Fruit fly (Drosophila melanogaster) whole organism, prepupa: Measurements from ENCODE around the gene Kua.

Experiments
- Blimp-1 ChIP-seq: fragments of 200-800 bp; sonication (Bioruptor generic); optimal IDR thresholded peaks from 3 replicates; lab custom pipeline; 2017; ENCODE audit warnings: missing biosample characterization, missing genetic modification characterization, mild to moderate bottlenecking, moderate library complexity, missing genetic modification reagents
- CG10631 ChIP-seq: fragments of 200-800 bp; sonication (Bioruptor generic); optimal IDR thresholded peaks from 2 replicates; lab custom pipeline; 2016; ENCODE audit warnings: missing biosample characterization, missing genetic modification characterization
- CG10669 ChIP-seq: fragments of 200-800 bp; sonication (Bioruptor generic); optimal IDR thresholded peaks from 3 replicates; lab custom pipeline; 2018; ENCODE audit warnings: missing biosample characterization, mild to moderate bottlenecking, missing genetic modification characterization, moderate library complexity
- CG11294 ChIP-seq: fragments of 200-800 bp; sonication (Bioruptor generic); IDR thresholded peaks from 2 replicates; pipeline ENCODE4 v1.3.6; 2022; ENCODE audit warnings: missing biosample characterization, missing genetic modification characterization
- CG11902 ChIP-seq: fragments of 200-800 bp; sonication (Bioruptor generic); optimal IDR thresholded peaks from 3 replicates; lab custom pipeline; 2016; ENCODE audit warnings: missing biosample characterization, missing genetic modification characterization
- CG15336 ChIP-seq: fragments of 200-800 bp; sonication (Bioruptor generic); IDR thresholded peaks from 2 replicates; pipeline ENCODE4 v1.3.6; 2022; ENCODE audit warnings: missing biosample characterization, missing genetic modification characterization
- CG16779 ChIP-seq: fragments of 200-800 bp; sonication (Bioruptor generic); optimal IDR thresholded peaks from 3 replicates; lab custom pipeline; 2017; ENCODE audit warnings: missing biosample characterization, mild to moderate bottlenecking, missing genetic modification characterization
- CG31627 ChIP-seq: fragments of 200-800 bp; sonication (Bioruptor generic); optimal IDR thresholded peaks from 3 replicates; lab custom pipeline; 2016; ENCODE audit warnings: missing biosample characterization, missing genetic modification characterization
- CG32006 ChIP-seq: fragments of 200-800 bp; sonication (Bioruptor generic); optimal IDR thresholded peaks from 3 replicates; lab custom pipeline; 2017; ENCODE audit warnings: missing biosample characterization, mild to moderate bottlenecking, missing genetic modification characterization
- CG34406 ChIP-seq: fragments of 200-800 bp; sonication (Bioruptor generic); optimal IDR thresholded peaks from 3 replicates; lab custom pipeline; 2016; ENCODE audit warnings: missing biosample characterization, missing genetic modification characterization
- CG4318 ChIP-seq: fragments of 200-800 bp; sonication (Bioruptor generic); optimal IDR thresholded peaks from 3 replicates; lab custom pipeline; 2017; ENCODE audit warnings: missing biosample characterization, mild to moderate bottlenecking, missing genetic modification characterization
- CG6163 ChIP-seq: fragments of 200-800 bp; sonication (Bioruptor generic); IDR thresholded peaks from 3 replicates; pipeline ENCODE4 v1.3.6; 2022; ENCODE audit warnings: missing biosample characterization, missing genetic modification characterization
- CG6276 ChIP-seq: fragments of 200-800 bp; sonication (Bioruptor generic); optimal IDR thresholded peaks from 2 replicates; lab custom pipeline; 2017; ENCODE audit warnings: missing biosample characterization, mild to moderate bottlenecking, missing genetic modification characterization
- CG6792 ChIP-seq: fragments of 200-800 bp; sonication (Bioruptor generic); optimal IDR thresholded peaks from 3 replicates; lab custom pipeline; 2016; ENCODE audit warnings: missing biosample characterization, missing genetic modification characterization
- CG7368 ChIP-seq: fragments of 200-800 bp; sonication (Bioruptor generic); optimal IDR thresholded peaks from 3 replicates; lab custom pipeline; 2016; ENCODE audit warnings: missing biosample characterization, missing genetic modification characterization
- CG8119 ChIP-seq: fragments of 200-800 bp; sonication (Bioruptor generic); IDR thresholded peaks from 3 replicates; pipeline ENCODE4 v1.3.6; 2022; ENCODE audit warnings: missing biosample characterization, missing genetic modification characterization
- CG8319 ChIP-seq: fragments of 200-800 bp; sonication (Bioruptor generic); optimal IDR thresholded peaks from 3 replicates; lab custom pipeline; 2016; ENCODE audit warnings: missing biosample characterization, missing genetic modification characterization
- CG8632 ChIP-seq: fragments of 200-800 bp; sonication (Bioruptor generic); optimal IDR thresholded peaks from 3 replicates; lab custom pipeline; 2016; ENCODE audit warnings: missing biosample characterization, missing genetic modification characterization
- Eip75B ChIP-seq: fragments of 200-800 bp; sonication (Bioruptor generic); optimal IDR thresholded peaks from 3 replicates; lab custom pipeline; 2016; ENCODE audit warnings: missing biosample characterization, missing genetic modification characterization
- Eip78C ChIP-seq: fragments of 200-800 bp; sonication (Bioruptor generic); peaks from one replicate; lab custom pipeline; 2016; ENCODE audit warnings: missing biosample characterization, missing genetic modification characterization
- Ets21C ChIP-seq: fragments of 200-800 bp; sonication (Bioruptor generic); optimal IDR thresholded peaks from 3 replicates; lab custom pipeline; 2016; ENCODE audit warnings: missing biosample characterization, missing genetic modification characterization
- Ets96B ChIP-seq: fragments of 200-800 bp; optimal IDR thresholded peaks from 2 replicates; lab custom pipeline; 2019; ENCODE audit warnings: missing biosample characterization, mild to moderate bottlenecking, missing genetic modification characterization, moderate library complexity
- Gug ChIP-seq: fragments of 200-800 bp; sonication (Bioruptor generic); IDR thresholded peaks from 2 replicates; pipeline ENCODE4 v1.3.6; 2022; ENCODE audit warnings: missing biosample characterization, missing genetic modification characterization
- Hr39 ChIP-seq: fragments of 200-800 bp; sonication (Bioruptor generic); optimal IDR thresholded peaks from 2 replicates; lab custom pipeline; 2016; ENCODE audit warnings: missing biosample characterization, missing genetic modification characterization
- Hr4 ChIP-seq: fragments of 200-800 bp; sonication (Bioruptor generic); optimal IDR thresholded peaks from 3 replicates; lab custom pipeline; 2016; ENCODE audit warnings: missing biosample characterization, missing genetic modification characterization
- Lpt ChIP-seq: fragments of 200-800 bp; sonication (Bioruptor generic); optimal IDR thresholded peaks from 3 replicates; lab custom pipeline; 2016; ENCODE audit warnings: missing biosample characterization, missing genetic modification characterization
- Met ChIP-seq: fragments of 200-800 bp; sonication (Bioruptor generic); optimal IDR thresholded peaks from 3 replicates; lab custom pipeline; 2016; ENCODE audit warnings: missing biosample characterization, missing genetic modification characterization
- Smox ChIP-seq: fragments of 200-800 bp; sonication (Bioruptor generic); optimal IDR thresholded peaks from 3 replicates; lab custom pipeline; 2016; ENCODE audit warnings: missing biosample characterization, missing genetic modification characterization
- achi ChIP-seq: fragments of 200-800 bp; sonication (Bioruptor generic); optimal IDR thresholded peaks from 3 replicates; lab custom pipeline; 2016; ENCODE audit warnings: missing biosample characterization, missing genetic modification characterization
- dac ChIP-seq: fragments of 200-800 bp; sonication (Bioruptor generic); optimal IDR thresholded peaks from 2 replicates; lab custom pipeline; 2017; ENCODE audit warnings: missing biosample characterization, mild to moderate bottlenecking, missing genetic modification characterization
- eg ChIP-seq: fragments of 200-800 bp; sonication (Bioruptor generic); IDR thresholded peaks from 3 replicates; pipeline ENCODE4 v1.3.6; 2022; ENCODE audit warnings: missing biosample characterization, missing genetic modification characterization
- esn ChIP-seq: fragments of 200-800 bp; sonication (Bioruptor generic); optimal IDR thresholded peaks from 2 replicates; lab custom pipeline; 2016; ENCODE audit warnings: missing biosample characterization, mild to moderate bottlenecking, missing genetic modification characterization, moderate library complexity
- fd59A ChIP-seq: fragments of 200-800 bp; sonication (Bioruptor generic); optimal IDR thresholded peaks from 2 replicates; lab custom pipeline; 2017; ENCODE audit warnings: missing biosample characterization, mild to moderate bottlenecking, missing genetic modification characterization, missing genetic modification reagents
- fd85E ChIP-seq: fragments of 200-800 bp; sonication (Bioruptor generic); optimal IDR thresholded peaks from 3 replicates; lab custom pipeline; 2016; ENCODE audit warnings: missing biosample characterization, missing genetic modification characterization
- fkh ChIP-seq: fragments of 200-800 bp; sonication (Bioruptor generic); optimal IDR thresholded peaks from 3 replicates; lab custom pipeline; 2017; ENCODE audit warnings: missing biosample characterization, mild to moderate bottlenecking, missing genetic modification characterization, moderate library complexity
- lz ChIP-seq: fragments of 200-800 bp; sonication (Bioruptor generic); optimal IDR thresholded peaks from 3 replicates; lab custom pipeline; 2016; ENCODE audit warnings: missing biosample characterization, missing genetic modification characterization
- pdm3 ChIP-seq: fragments of 200-800 bp; sonication (Bioruptor generic); optimal IDR thresholded peaks from 3 replicates; lab custom pipeline; 2016; ENCODE audit warnings: missing biosample characterization, missing genetic modification characterization
- salr ChIP-seq, 2 experiments: fragments of 200-800 bp; sonication (Bioruptor generic); optimal IDR thresholded peaks; 3 replicates each; lab custom pipeline; 2016 to 2018; ENCODE audit warnings: missing biosample characterization in 2 of 2, missing genetic modification characterization in 2 of 2, mild to moderate bottlenecking in 1 of 2
- spab ChIP-seq: fragments of 200-800 bp; sonication (Bioruptor generic); optimal IDR thresholded peaks from 2 replicates; lab custom pipeline; 2017; ENCODE audit warnings: missing biosample characterization, mild to moderate bottlenecking, missing genetic modification characterization, missing genetic modification reagents
- ss ChIP-seq, 2 experiments: fragments of 200-800 bp; sonication (Bioruptor generic); optimal IDR thresholded peaks; 2 replicates in 1 of 2; 3 replicates in 1 of 2; lab custom pipeline; 2017 to 2018; ENCODE audit warnings: mild to moderate bottlenecking in 2 of 2, missing biosample characterization in 2 of 2, missing genetic modification characterization in 2 of 2, moderate library complexity in 1 of 2
- topi ChIP-seq: fragments of 200-800 bp; sonication (Bioruptor generic); optimal IDR thresholded peaks from 3 replicates; lab custom pipeline; 2016; ENCODE audit warnings: missing biosample characterization, missing genetic modification characterization
- vri ChIP-seq: fragments of 200-800 bp; sonication (Bioruptor generic); optimal IDR thresholded peaks from 3 replicates; lab custom pipeline; 2016; ENCODE audit warnings: missing biosample characterization, mild to moderate bottlenecking, missing genetic modification characterization

Gene Kua

dm6 chr2L:20097105-20097631, at the start of gene Kua, which contains the start of gene mRpS18B (continued):
- TF ChIP-seq CG6276 (GFP tag; lab: Kevin White, UChicago) (no peak), CG11294 (GFP tag; lab: Robert Waterston, UW) (no peak), CG31627 (peak; percentile 15), CG32006 (GFP tag; lab: Kevin White, UChicago) (peak; percentile 51), CG6163 (peak; percentile 66), fd85E (GFP tag; lab: Kevin White, UChicago) (no peak), Met (GFP tag; lab: Kevin White, UChicago) (peak; percentile 29), Lpt (GFP tag; lab: Kevin White, UChicago) (no peak)

DNA sequence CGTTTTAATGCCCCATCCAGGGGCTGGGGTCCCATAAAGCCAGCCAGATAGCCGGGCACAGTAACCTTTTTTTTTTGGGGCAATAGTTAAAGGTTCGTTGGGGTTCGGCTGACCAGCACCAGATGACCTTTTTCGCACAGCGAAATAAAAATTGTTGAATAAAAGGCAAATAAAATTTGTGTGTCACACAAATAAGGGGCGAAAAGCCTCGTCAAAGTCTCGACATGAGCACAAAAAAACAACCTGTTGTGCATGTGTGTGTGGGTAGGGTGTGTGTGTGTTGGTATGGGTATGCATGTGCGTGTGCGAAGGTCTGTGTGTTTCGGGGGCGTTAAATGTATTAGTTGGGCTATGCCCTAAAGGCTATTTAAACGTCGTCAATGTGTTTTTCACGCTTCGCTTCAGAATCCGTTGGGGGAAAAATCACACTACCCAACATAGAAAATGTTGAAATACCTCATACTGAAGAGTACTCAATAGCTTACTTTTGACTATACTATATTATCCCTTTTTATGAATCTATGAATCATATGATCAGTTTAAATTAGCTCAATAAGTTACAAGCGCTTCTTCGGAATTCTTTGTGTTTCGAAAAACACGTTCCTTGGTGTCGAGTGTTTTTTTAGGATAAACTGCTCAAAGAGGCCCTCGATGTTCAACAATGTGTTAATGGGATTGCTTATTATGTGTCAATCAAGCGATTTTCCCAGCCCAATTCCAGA, 46.0 kb upstream of the Kua start:
- TF ChIP-seq dac (GFP tag; lab: Kevin White, UChicago) = no peak
- TF ChIP-seq CG6163 = no peak
- TF ChIP-seq salr (GFP tag; optimal IDR thresholded peaks at IDR 0.05; lab: Kevin White, UChicago) = no peak
- no peak for TF ChIP-seq Hr39

DNA sequence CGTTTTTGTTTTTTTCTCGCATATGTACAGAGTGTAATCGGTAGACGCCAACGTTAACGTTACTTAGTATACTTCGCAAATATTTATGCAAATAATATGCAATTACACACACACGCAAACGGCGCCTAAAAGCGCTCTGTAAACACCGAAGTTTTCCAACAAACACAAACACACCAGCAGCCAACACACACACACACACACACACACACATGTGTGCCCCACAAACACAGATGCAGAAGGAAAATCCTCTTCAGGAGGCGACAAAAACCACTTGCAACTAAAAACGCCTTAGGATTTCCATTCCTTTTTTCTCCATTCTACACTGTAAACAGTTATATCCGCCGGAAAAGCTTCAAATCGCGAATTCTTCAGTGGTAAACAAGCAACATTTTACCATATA, 40.0 kb upstream of the Kua start:
- TF ChIP-seq CG10631 (GFP tag; lab: Kevin White, UChicago) (peak; percentile 9), Gug (GFP tag; lab: Robert Waterston, UW) (0 out of 2 replicates have a peak, but pooled peaks have one; percentile 15), CG8632 (GFP tag; lab: Kevin White, UChicago) (no peak)

- TF ChIP-seq Blimp-1 (GFP tag; lab: Kevin White, UChicago) (no peak), CG11294 (GFP tag; lab: Robert Waterston, UW) (no peak), achi (GFP tag; lab: Kevin White, UChicago) (peak; percentile 49), CG34406 (GFP tag; lab: Kevin White, UChicago) (peak; percentile 14), fd59A (GFP tag; lab: Kevin White, UChicago) (peak; percentile 31), fkh (GFP tag; lab: Kevin White, UChicago) (no peak), Smox (peak; percentile 53), CG8319 (GFP tag; lab: Kevin White, UChicago) (peak; percentile 38), CG15336 (no peak), eg (0 out of 3 replicates have a peak, but pooled peaks have one; percentile 21), Gug (GFP tag; lab: Robert Waterston, UW) (no peak), fd85E (GFP tag; lab: Kevin White, UChicago) (no peak), CG6163 (no peak), Ets96B (peak; percentile 42), vri (GFP tag; lab: Kevin White, UChicago) (no peak), Ets21C (GFP tag; lab: Kevin White, UChicago) (peak; percentile 41), Hr4 (peak; percentile 49), Lpt (GFP tag; lab: Kevin White, UChicago) (no peak), CG31627 (peak; percentile 75), CG8119 (GFP tag; lab: Robert Waterston, UW) (no peak), topi (GFP tag; lab: Kevin White, UChicago) (peak; percentile 47), Hr39 (peak; percentile 61), CG11902 (GFP tag; lab: Kevin White, UChicago) (peak; percentile 35), pdm3 (peak; percentile 69), lz (GFP tag; lab: Kevin White, UChicago) (peak; percentile 71), CG7368 (GFP tag; lab: Kevin White, UChicago) (peak; percentile 3), ss (GFP tag; optimal IDR thresholded peaks at IDR 0.05; lab: Kevin White, UChicago) (no peak), esn (peak; percentile 66), CG16779 (tag; lab: Kevin White, UChicago) (no peak), CG10631 (GFP tag; lab: Kevin White, UChicago) (peak; percentile 59), Eip75B (no peak), CG4318 (GFP tag; lab: Kevin White, UChicago) (no peak), Eip78C (GFP tag; lab: Kevin White, UChicago) (peak; percentile 38), CG10669 (GFP tag; lab: Kevin White, UChicago) (no peak), dac (GFP tag; lab: Kevin White, UChicago) (no peak), CG6792 (GFP tag; lab: Kevin White, UChicago) (peak; percentile 12), salr (GFP tag; optimal IDR thresholded peaks at IDR 0.05; lab: Kevin White, UChicago) (no peak), spab (GFP tag; lab: Kevin White, UChicago) (no peak)
Observed at dm6 chr2L:20061018-20061657, 36.2 kb upstream of the Kua start, which contains the start of the genes barr and lok. Gene barr (minus strand): TSS chr2L:20061370. Gene lok (plus strand): TSS chr2L:20061422.
